Worm (Caenorhabditis elegans): ENCODE measurements around the gene F59A1.16.

The F59A1.16 gene

ce11 chrV:17705814-17706213 is 21.1 kb upstream of the F59A1.16 start, which contains the start of gene W06D12.6:
TSS of gene W06D12.6 (plus strand) at chrV:17706114.
- TF ChIP-seq nhr-237 (tag; optimal IDR thresholded peaks at IDR 0.05): no peak

- TF ChIP-seq nhr-76 (tag; optimal IDR thresholded peaks at IDR 0.05) (no peak), ceh-43 (GFP tag; optimal IDR thresholded peaks at IDR 0.05) (no peak), cnd-1 (tag; optimal IDR thresholded peaks at IDR 0.05) (no peak), ces-1 (GFP tag; optimal IDR thresholded peaks at IDR 0.05) (no peak), ceh-83 (GFP tag; optimal IDR thresholded peaks at IDR 0.05) (no peak), unc-120 (tag; optimal IDR thresholded peaks at IDR 0.05; ENCODE audit: poor library complexity, severe bottlenecking) (no peak), mab-5 (tag; optimal IDR thresholded peaks at IDR 0.05) (no peak), elt-3 (tag; optimal IDR thresholded peaks at IDR 0.05) (no peak), sem-2 (GFP tag; optimal IDR thresholded peaks at IDR 0.05) (no peak), bed-3 (GFP tag; optimal IDR thresholded peaks at IDR 0.05) (no peak), tbx-8 (GFP tag; optimal IDR thresholded peaks at IDR 0.05) (no peak), ceh-39 (tag; optimal IDR thresholded peaks at IDR 0.05) (no peak), nhr-12 (tag; optimal IDR thresholded peaks at IDR 0.05) (no peak), drap-1 (GFP tag; optimal IDR thresholded peaks at IDR 0.05) (no peak), zip-8 (tag; optimal IDR thresholded peaks at IDR 0.05) (no peak), unc-62 (GFP tag; optimal IDR thresholded peaks at IDR 0.05) (no peak), ztf-11 (tag; optimal IDR thresholded peaks at IDR 0.05) (no peak), elt-1 (tag; optimal IDR thresholded peaks at IDR 0.05; ENCODE audit: borderline replicate concordance, insufficient read depth) (no peak), nhr-237 (tag; optimal IDR thresholded peaks at IDR 0.05) (no peak), nhr-28 (tag; optimal IDR thresholded peaks at IDR 0.05) (no peak)
These were observed 16.0 kb upstream of the F59A1.16 start, which contains the start of the genes Y26G10.5 and srh-32 for ce11 chrV:17700728-17701262. TSS of gene Y26G10.5 (minus strand) at chrV:17700828. TSS of gene srh-32 (plus strand) at chrV:17701212.

- TF ChIP-seq sem-2 (GFP tag; optimal IDR thresholded peaks at IDR 0.05): no peak
- no peak for TF ChIP-seq unc-39 (tag; optimal IDR thresholded peaks at IDR 0.05)
- TF ChIP-seq mab-5 (tag; optimal IDR thresholded peaks at IDR 0.05): no peak
- no peak for TF ChIP-seq bed-3 (GFP tag; optimal IDR thresholded peaks at IDR 0.05)
These were observed 14.9 kb upstream of the F59A1.16 start, which contains the start of gene Y26G10.6 for ce11 chrV:17699659-17700058. TSS of gene Y26G10.6 (plus strand) at chrV:17699959.

ce11 chrV:17699097-17699496 is 14.3 kb upstream of the F59A1.16 start, which contains the start of gene Y26G10.4:
TSS of gene Y26G10.4 (minus strand) at chrV:17699197.
- TF ChIP-seq lsy-2 (tag; optimal IDR thresholded peaks at IDR 0.05): no peak
- TF ChIP-seq nhr-28 (tag; optimal IDR thresholded peaks at IDR 0.05): no peak
- TF ChIP-seq elt-1 (tag; optimal IDR thresholded peaks at IDR 0.05; ENCODE audit: borderline replicate concordance, insufficient read depth): no peak
- TF ChIP-seq hlh-1 (tag; optimal IDR thresholded peaks at IDR 0.05): no peak
- no peak for TF ChIP-seq mep-1 (tag; optimal IDR thresholded peaks at IDR 0.05)
- TF ChIP-seq mab-5 (tag; optimal IDR thresholded peaks at IDR 0.05): no peak
- TF ChIP-seq nhr-76 (tag; optimal IDR thresholded peaks at IDR 0.05): no peak
- TF ChIP-seq blmp-1 (tag; optimal IDR thresholded peaks at IDR 0.05): no peak
- TF ChIP-seq snpc-4 (tag; optimal IDR thresholded peaks at IDR 0.05): no peak
- TF ChIP-seq ceh-43 (GFP tag; optimal IDR thresholded peaks at IDR 0.05): no peak
- no peak for TF ChIP-seq ces-1 (GFP tag; optimal IDR thresholded peaks at IDR 0.05)
- no peak for TF ChIP-seq tbx-8 (GFP tag; optimal IDR thresholded peaks at IDR 0.05)
- no peak for TF ChIP-seq drap-1 (GFP tag; optimal IDR thresholded peaks at IDR 0.05)
- no peak for TF ChIP-seq nhr-12 (tag; optimal IDR thresholded peaks at IDR 0.05)

- TF ChIP-seq ces-1 (GFP tag; optimal IDR thresholded peaks at IDR 0.05): no peak
- no peak for TF ChIP-seq cnd-1 (tag; optimal IDR thresholded peaks at IDR 0.05)
- TF ChIP-seq sem-2 (GFP tag; optimal IDR thresholded peaks at IDR 0.05): no peak
- no peak for TF ChIP-seq nhr-76 (tag; optimal IDR thresholded peaks at IDR 0.05)
- TF ChIP-seq pha-4 (tag; optimal IDR thresholded peaks at IDR 0.05): no peak
- TF ChIP-seq drap-1 (GFP tag; optimal IDR thresholded peaks at IDR 0.05): no peak
- no peak for TF ChIP-seq zip-8 (tag; optimal IDR thresholded peaks at IDR 0.05)
- TF ChIP-seq unc-62 (GFP tag; optimal IDR thresholded peaks at IDR 0.05): no peak
- no peak for TF ChIP-seq ceh-83 (GFP tag; optimal IDR thresholded peaks at IDR 0.05)
- TF ChIP-seq lin-32 (GFP tag; optimal IDR thresholded peaks at IDR 0.05): no peak
- TF ChIP-seq nhr-28 (tag; optimal IDR thresholded peaks at IDR 0.05): no peak
- TF ChIP-seq lsy-2 (tag; optimal IDR thresholded peaks at IDR 0.05): no peak
- no peak for TF ChIP-seq ztf-11 (tag; optimal IDR thresholded peaks at IDR 0.05)
- TF ChIP-seq M03D4.4 (tag; optimal IDR thresholded peaks at IDR 0.05): no peak
- TF ChIP-seq unc-120 (tag; optimal IDR thresholded peaks at IDR 0.05; ENCODE audit: poor library complexity, severe bottlenecking): no peak
- no peak for TF ChIP-seq snpc-4 (tag; optimal IDR thresholded peaks at IDR 0.05)
- TF ChIP-seq elt-3 (tag; optimal IDR thresholded peaks at IDR 0.05): no peak
- no peak for TF ChIP-seq flh-1 (GFP tag; optimal IDR thresholded peaks at IDR 0.05)
- no peak for TF ChIP-seq mls-2 (tag; optimal IDR thresholded peaks at IDR 0.05)
These were observed 12.0 kb upstream of the F59A1.16 start, which contains the start of gene spp-29 for ce11 chrV:17696753-17697152. TSS of gene spp-29 (minus strand) at chrV:17696853.
